Fruit fly (Drosophila melanogaster) whole organism, embryonic: ENCODE measurements around the gene SpdS.

Experiments
- Atf6 ChIP-seq: fragments of 200-800 bp; sonication (Bioruptor generic); IDR thresholded peaks from 2 replicates; pipeline ENCODE4 v1.3.6; 2022; ENCODE audit warnings: missing biosample characterization, missing genetic modification characterization
- Bdp1 ChIP-seq: fragments of 200-800 bp; sonication (Bioruptor generic); optimal IDR thresholded peaks from 3 replicates; lab custom pipeline; 2016; ENCODE audit warnings: missing biosample characterization, missing genetic modification characterization
- BtbVII ChIP-seq: fragments of 200-800 bp; sonication (Bioruptor generic); optimal IDR thresholded peaks from 3 replicates; lab custom pipeline; 2017; ENCODE audit warnings: missing biosample characterization, mild to moderate bottlenecking, missing genetic modification characterization
- Bteb2 ChIP-seq: fragments of 200-800 bp; sonication (Bioruptor generic); optimal IDR thresholded peaks from 2 replicates; lab custom pipeline; 2016; ENCODE audit warnings: missing biosample characterization, missing genetic modification characterization
- CG10321 ChIP-seq: fragments of 200-800 bp; sonication (Bioruptor generic); IDR thresholded peaks from 2 replicates; pipeline ENCODE4 v1.3.6; 2022; ENCODE audit warnings: missing biosample characterization, missing genetic modification characterization
- CG14050 ChIP-seq: fragments of 200-800 bp; sonication (Bioruptor generic); IDR thresholded peaks from 3 replicates; pipeline ENCODE4 v1.3.6; 2022; ENCODE audit warnings: missing biosample characterization, missing genetic modification characterization
- CG14710 ChIP-seq: fragments of 200-800 bp; sonication (Bioruptor generic); optimal IDR thresholded peaks from 3 replicates; lab custom pipeline; 2019; ENCODE audit warnings: missing biosample characterization, mild to moderate bottlenecking, missing genetic modification characterization, moderate library complexity
- CG15514 ChIP-seq: fragments of 200-800 bp; sonication (Bioruptor generic); optimal IDR thresholded peaks from 3 replicates; lab custom pipeline; 2017; ENCODE audit warnings: missing biosample characterization, missing genetic modification characterization, mild to moderate bottlenecking, moderate library complexity, missing genetic modification reagents
- CG18599 ChIP-seq: fragments of 200-800 bp; sonication (Bioruptor generic); optimal IDR thresholded peaks from 3 replicates; lab custom pipeline; 2017; ENCODE audit warnings: missing biosample characterization, missing genetic modification characterization, mild to moderate bottlenecking, moderate library complexity, missing genetic modification reagents
- CG31224 ChIP-seq: fragments of 200-800 bp; sonication (Bioruptor generic); IDR thresholded peaks from 2 replicates; pipeline ENCODE4 v1.3.6; 2022; ENCODE audit warnings: missing biosample characterization, missing genetic modification characterization
- CG3281 ChIP-seq: fragments of 200-800 bp; sonication (Bioruptor generic); optimal IDR thresholded peaks from 3 replicates; lab custom pipeline; 2017; ENCODE audit warnings: missing biosample characterization, mild to moderate bottlenecking, missing genetic modification characterization
- CG34422 ChIP-seq: fragments of 200-800 bp; sonication (Bioruptor generic); IDR thresholded peaks from 3 replicates; pipeline ENCODE4 v1.3.6; 2022; ENCODE audit warnings: missing biosample characterization, missing genetic modification characterization
- CG4854 ChIP-seq: fragments of 200-800 bp; sonication (Bioruptor generic); optimal IDR thresholded peaks from 2 replicates; lab custom pipeline; 2016; ENCODE audit warnings: missing biosample characterization, missing genetic modification characterization, inconsistent platforms
- CG6791 ChIP-seq: fragments of 200-800 bp; sonication (Bioruptor generic); IDR thresholded peaks from 3 replicates; pipeline ENCODE4 v1.3.6; 2022; ENCODE audit warnings: missing biosample characterization, missing genetic modification characterization; ENCODE audit not compliant: partially characterized antibody
- CG7357 ChIP-seq: fragments of 200-800 bp; sonication (Bioruptor generic); IDR thresholded peaks from 3 replicates; pipeline ENCODE4 v1.3.6; 2022; ENCODE audit warnings: missing biosample characterization, missing genetic modification characterization
- CG9876 ChIP-seq: fragments of 200-800 bp; sonication (Bioruptor generic); optimal IDR thresholded peaks from 2 replicates; lab custom pipeline; 2016; ENCODE audit warnings: missing biosample characterization, missing genetic modification characterization
- CTCF ChIP-seq: fragments of 200-800 bp; sonication (Bioruptor generic); optimal IDR thresholded peaks from 2 replicates; lab custom pipeline; 2017; ENCODE audit warnings: missing biosample characterization, mild to moderate bottlenecking, missing genetic modification characterization, moderate library complexity
- Dbx ChIP-seq: fragments of 200-800 bp; sonication (Bioruptor generic); IDR thresholded peaks from 3 replicates; pipeline ENCODE4 v1.3.6; 2022; ENCODE audit warnings: missing biosample characterization, missing genetic modification characterization
- Dip2 ChIP-seq: fragments of 200-800 bp; sonication (Bioruptor generic); IDR thresholded peaks from 2 replicates; pipeline ENCODE4 v1.3.6; 2022; ENCODE audit warnings: missing biosample characterization, missing genetic modification characterization
- Dll ChIP-seq: fragments of 200-800 bp; sonication (Bioruptor generic); IDR thresholded peaks from 4 replicates; pipeline ENCODE4 v1.3.6; 2022; ENCODE audit warnings: missing biosample characterization, missing genetic modification characterization; ENCODE audit not compliant: partially characterized antibody
- Ets97D ChIP-seq: fragments of 200-800 bp; sonication (Bioruptor generic); optimal IDR thresholded peaks from 3 replicates; lab custom pipeline; 2016; ENCODE audit warnings: missing biosample characterization, missing genetic modification characterization
- Fer1 ChIP-seq: fragments of 200-800 bp; sonication (Bioruptor generic); optimal IDR thresholded peaks from 2 replicates; lab custom pipeline; 2017; ENCODE audit warnings: missing biosample characterization, mild to moderate bottlenecking, missing genetic modification characterization
- H15 ChIP-seq: fragments of 200-800 bp; sonication (Bioruptor generic); IDR thresholded peaks from 3 replicates; pipeline ENCODE4 v1.3.6; 2022; ENCODE audit warnings: missing biosample characterization, missing genetic modification characterization
- H2.0 ChIP-seq: fragments of 200-800 bp; sonication (Bioruptor generic); IDR thresholded peaks from 2 replicates; pipeline ENCODE4 v1.3.6; 2022; ENCODE audit warnings: missing biosample characterization, missing genetic modification characterization
- Jarid2 ChIP-seq: fragments of 200-800 bp; sonication (Bioruptor generic); optimal IDR thresholded peaks from 3 replicates; lab custom pipeline; 2017; ENCODE audit warnings: mild to moderate bottlenecking, missing biosample characterization, missing genetic modification reagents, missing genetic modification characterization
- Max ChIP-seq: fragments of 200-800 bp; sonication (Bioruptor generic); optimal IDR thresholded peaks from 2 replicates; lab custom pipeline; 2016; ENCODE audit warnings: missing biosample characterization, mild to moderate bottlenecking, missing genetic modification characterization
- NFAT ChIP-seq: fragments of 200-800 bp; sonication (Bioruptor generic); IDR thresholded peaks from 2 replicates; pipeline ENCODE4 v1.3.6; 2022; ENCODE audit warnings: missing biosample characterization, missing genetic modification characterization
- Opbp ChIP-seq: fragments of 200-800 bp; sonication (Bioruptor generic); IDR thresholded peaks from 3 replicates; pipeline ENCODE4 v1.3.6; 2022; ENCODE audit warnings: missing biosample characterization, missing genetic modification characterization; ENCODE audit not compliant: partially characterized antibody
- Ravus ChIP-seq: fragments of 200-800 bp; sonication (Bioruptor generic); IDR thresholded peaks from 2 replicates; pipeline ENCODE4 v1.3.6; 2022; ENCODE audit warnings: missing biosample characterization, missing genetic modification characterization
- Rfx ChIP-seq: fragments of 200-800 bp; sonication (Bioruptor generic); IDR thresholded peaks from 2 replicates; pipeline ENCODE4 v1.3.6; 2022; ENCODE audit warnings: missing biosample characterization, missing genetic modification characterization
- Rx ChIP-seq: fragments of 200-800 bp; sonication (Bioruptor generic); IDR thresholded peaks from 2 replicates; pipeline ENCODE4 v1.3.6; 2022; ENCODE audit warnings: missing biosample characterization, missing genetic modification characterization
- Usf ChIP-seq: fragments of 200-800 bp; sonication (Bioruptor generic); optimal IDR thresholded peaks from 2 replicates; lab custom pipeline; 2017; ENCODE audit warnings: missing genotype, missing biosample characterization, missing genetic modification characterization
- amos ChIP-seq: fragments of 200-800 bp; sonication (Bioruptor generic); IDR thresholded peaks from 2 replicates; pipeline ENCODE4 v1.3.6; 2022; ENCODE audit warnings: missing biosample characterization, missing genetic modification characterization; ENCODE audit not compliant: partially characterized antibody
- ase ChIP-seq: fragments of 200-800 bp; sonication (Bioruptor generic); IDR thresholded peaks from 3 replicates; pipeline ENCODE4 v1.3.6; 2022; ENCODE audit warnings: missing biosample characterization, missing genetic modification characterization
- chinmo ChIP-seq: fragments of 200-800 bp; sonication (Bioruptor generic); IDR thresholded peaks from 4 replicates; pipeline ENCODE4 v1.3.6; 2022; ENCODE audit warnings: missing biosample characterization, missing genetic modification characterization; ENCODE audit not compliant: partially characterized antibody
- chn ChIP-seq: fragments of 200-800 bp; sonication (Bioruptor generic); optimal IDR thresholded peaks from 2 replicates; lab custom pipeline; 2016; ENCODE audit warnings: missing biosample characterization, missing genetic modification characterization
- crc ChIP-seq: fragments of 200-800 bp; sonication (Bioruptor generic); optimal IDR thresholded peaks from 2 replicates; lab custom pipeline; 2016; ENCODE audit warnings: missing biosample characterization, missing genetic modification characterization
- crp ChIP-seq, 2 experiments: fragments of 200-800 bp; sonication (Bioruptor generic); optimal IDR thresholded peaks; 2 replicates in 1 of 2; 3 replicates in 1 of 2; lab custom pipeline; 2017; ENCODE audit warnings: missing biosample characterization in 2 of 2, missing genetic modification characterization in 2 of 2, mild to moderate bottlenecking in 1 of 2, moderate library complexity in 1 of 2
- dm ChIP-seq: fragments of 200-800 bp; sonication (Bioruptor generic); optimal IDR thresholded peaks from 3 replicates; lab custom pipeline; 2016; ENCODE audit warnings: missing biosample characterization, missing genetic modification characterization
- ewg ChIP-seq: fragments of 200-800 bp; sonication (Bioruptor generic); optimal IDR thresholded peaks from 3 replicates; lab custom pipeline; 2017; ENCODE audit warnings: mild to moderate bottlenecking, missing biosample characterization, missing genetic modification reagents, missing genetic modification characterization
- fd3F ChIP-seq: fragments of 200-800 bp; sonication (Bioruptor generic); optimal IDR thresholded peaks from 2 replicates; lab custom pipeline; 2018; ENCODE audit warnings: missing biosample characterization, mild to moderate bottlenecking, missing genetic modification characterization, moderate library complexity
- gsb ChIP-seq: fragments of 200-800 bp; sonication (Bioruptor generic); IDR thresholded peaks from 2 replicates; pipeline ENCODE4 v1.3.6; 2022; ENCODE audit warnings: missing biosample characterization, missing genetic modification characterization
- ind ChIP-seq: fragments of 200-800 bp; sonication (Bioruptor generic); optimal IDR thresholded peaks from 3 replicates; lab custom pipeline; 2016; ENCODE audit warnings: missing biosample characterization, missing genetic modification characterization
- ken ChIP-seq: fragments of 200-800 bp; sonication (Bioruptor generic); IDR thresholded peaks from 3 replicates; pipeline ENCODE4 v1.3.6; 2022; ENCODE audit warnings: missing biosample characterization, missing genetic modification characterization
- pfk ChIP-seq: fragments of 200-800 bp; sonication (Bioruptor generic); optimal IDR thresholded peaks from 2 replicates; lab custom pipeline; 2018; ENCODE audit warnings: missing biosample characterization, mild to moderate bottlenecking, missing genetic modification characterization, moderate library complexity
- phol ChIP-seq: fragments of 200-800 bp; sonication (Bioruptor generic); optimal IDR thresholded peaks from 3 replicates; lab custom pipeline; 2018; ENCODE audit warnings: missing biosample characterization, mild to moderate bottlenecking, missing genetic modification characterization, moderate library complexity
- pum ChIP-seq: fragments of 200-800 bp; sonication (Bioruptor generic); optimal IDR thresholded peaks from 2 replicates; lab custom pipeline; 2016; ENCODE audit warnings: missing biosample characterization, missing genetic modification characterization
- sens-2 ChIP-seq: fragments of 200-800 bp; sonication (Bioruptor generic); IDR thresholded peaks from 2 replicates; pipeline ENCODE4 v1.3.6; 2022; ENCODE audit warnings: missing biosample characterization, missing genetic modification characterization
- seq ChIP-seq: fragments of 200-800 bp; sonication (Bioruptor generic); IDR thresholded peaks from 2 replicates; pipeline ENCODE4 v1.3.6; 2022; ENCODE audit warnings: missing biosample characterization, missing genetic modification characterization
- slou ChIP-seq: fragments of 200-800 bp; sonication (Bioruptor generic); optimal IDR thresholded peaks from 3 replicates; lab custom pipeline; 2016; ENCODE audit warnings: missing biosample characterization, missing genetic modification characterization
- ssp ChIP-seq: fragments of 200-800 bp; sonication (Bioruptor generic); IDR thresholded peaks from 2 replicates; pipeline ENCODE4 v1.3.6; 2022; ENCODE audit warnings: missing biosample characterization, missing genetic modification characterization
- z ChIP-seq: fragments of 200-800 bp; sonication (Bioruptor generic); IDR thresholded peaks from 3 replicates; pipeline ENCODE4 v1.3.6; 2022; ENCODE audit warnings: missing biosample characterization, missing genetic modification characterization
- zfh2 ChIP-seq: fragments of 200-800 bp; sonication (Bioruptor generic); optimal IDR thresholded peaks from 2 replicates; lab custom pipeline; 2016; ENCODE audit warnings: missing biosample characterization, missing genetic modification characterization

SpdS gene

DNA sequence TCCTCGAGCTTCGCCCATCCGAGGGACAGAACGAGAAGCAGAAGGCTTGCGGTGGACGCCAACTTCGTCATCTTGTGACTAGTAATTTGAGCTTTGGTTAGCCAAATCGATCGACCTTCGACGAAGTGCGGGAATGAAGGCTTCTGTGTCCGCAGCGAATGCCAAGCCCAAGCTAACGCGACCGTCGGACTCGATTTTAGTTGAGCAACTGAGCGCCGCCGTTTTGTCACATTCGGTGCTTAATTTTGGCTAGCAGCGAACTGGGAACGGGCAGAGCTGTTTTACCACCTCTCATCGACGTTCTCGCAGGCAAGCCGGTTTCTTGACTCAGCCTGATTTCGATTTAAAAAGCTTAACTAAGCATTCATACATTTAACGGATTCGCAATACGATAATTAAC, 5.2 kb upstream of the SpdS start (continued):
- TF ChIP-seq CG14710 (tag; lab: Kevin White, UChicago) (no peak), crc (GFP tag; lab: Kevin White, UChicago) (no peak), crp (GFP tag; optimal IDR thresholded peaks at IDR 0.05; lab: Kevin White, UChicago) (no peak), dm (GFP tag; lab: Kevin White, UChicago) (no peak), CG10321 (no peak), Dll (GFP tag; lab: Robert Waterston, UW) (no peak), gsb (GFP tag; lab: Robert Waterston, UW) (no peak), seq (GFP tag; lab: Robert Waterston, UW) (no peak), amos (GFP tag; lab: Robert Waterston, UW) (peak; percentile 15; the same call in 1 of the 2 replicates), CG14050 (no peak), Dbx (GFP tag; lab: Robert Waterston, UW) (peak; percentile 27; the same call in 1 of the 3 replicates), CG15514 (GFP tag; lab: Kevin White, UChicago) (no peak), ken (GFP tag; lab: Robert Waterston, UW) (no peak), Bteb2 (GFP tag; lab: Kevin White, UChicago) (no peak), Max (GFP tag; lab: Kevin White, UChicago) (no peak), slou (GFP tag; lab: Kevin White, UChicago) (no peak), Fer1 (GFP tag; lab: Kevin White, UChicago) (no peak), phol (tag; lab: Kevin White, UChicago) (no peak), Rfx (GFP tag; lab: Robert Waterston, UW) (peak; percentile 30; the same call in 1 of the 2 replicates), ase (GFP tag; lab: Robert Waterston, UW) (no peak), fd3F (GFP tag; lab: Kevin White, UChicago) (no peak), Ets97D (GFP tag; lab: Kevin White, UChicago) (no peak), CG6791 (GFP tag; lab: Robert Waterston, UW) (no peak), zfh2 (GFP tag; lab: Kevin White, UChicago) (no peak), chn (GFP tag; lab: Kevin White, UChicago) (no peak), z (GFP tag; lab: Robert Waterston, UW) (no peak), CTCF (GFP tag; lab: Kevin White, UChicago) (no peak), ewg (GFP tag; lab: Kevin White, UChicago) (no peak), NFAT (GFP tag; lab: Robert Waterston, UW) (peak; percentile 25; the same call in 1 of the 2 replicates), sens-2 (GFP tag; lab: Robert Waterston, UW) (no peak), ind (no peak), Jarid2 (no peak), Atf6 (GFP tag; lab: Robert Waterston, UW) (0 out of 2 replicates have a peak, but pooled peaks have one; percentile 15), BtbVII (GFP tag; lab: Kevin White, UChicago) (no peak), Opbp (GFP tag; lab: Robert Waterston, UW) (no peak), chinmo (GFP tag; lab: Robert Waterston, UW) (peak; percentile 84), CG18599 (GFP tag; lab: Kevin White, UChicago) (no peak), CG7357 (GFP tag; lab: Robert Waterston, UW) (no peak), CG3281 (GFP tag; lab: Kevin White, UChicago) (no peak), CG31224 (no peak), H2.0 (no peak), Ravus (GFP tag; lab: Robert Waterston, UW) (no peak), Dip2 (GFP tag; lab: Robert Waterston, UW) (no peak), pfk (GFP tag; lab: Kevin White, UChicago) (no peak), CG9876 (no peak), pum (GFP tag; lab: Kevin White, UChicago) (no peak), H15 (GFP tag; lab: Robert Waterston, UW) (0 out of 3 replicates have a peak, but pooled peaks have one; percentile 9), Rx (GFP tag; lab: Robert Waterston, UW) (no peak), Bdp1 (no peak), CG4854 (no peak), Usf (GFP tag; lab: Kevin White, UChicago) (no peak), CG34422 (0 out of 3 replicates have a peak, but pooled peaks have one; percentile 8), ssp (GFP tag; lab: Robert Waterston, UW) (no peak)
